Fruit fly (Drosophila melanogaster) whole organism, embryonic: ENCODE data around the gene CG11353.

Experiments used
- Aef1 ChIP-seq: fragments of 200-800 bp; sonication (Bioruptor generic); IDR thresholded peaks from 3 replicates; pipeline ENCODE4 v1.3.6; 2022; ENCODE audit warnings: missing biosample characterization, missing genetic modification characterization
- Antp ChIP-seq: fragments of 200-800 bp; sonication (Bioruptor generic); optimal IDR thresholded peaks from 3 replicates; lab custom pipeline; 2016; ENCODE audit warnings: missing biosample characterization, missing genetic modification characterization
- BEAF-32 ChIP-seq: fragments of 200-800 bp; sonication (Bioruptor generic); optimal IDR thresholded peaks from 3 replicates; lab custom pipeline; 2017; ENCODE audit warnings: missing biosample characterization, missing genetic modification characterization, mild to moderate bottlenecking, moderate library complexity, missing genetic modification reagents
- CG10565 ChIP-seq: fragments of 200-800 bp; sonication (Bioruptor generic); optimal IDR thresholded peaks from 3 replicates; lab custom pipeline; 2016; ENCODE audit warnings: missing biosample characterization, mild to moderate bottlenecking, missing genetic modification characterization
- CG12769 ChIP-seq: fragments of 200-800 bp; sonication (Bioruptor generic); optimal IDR thresholded peaks from 2 replicates; lab custom pipeline; 2019; ENCODE audit warnings: missing biosample characterization, mild to moderate bottlenecking, missing genetic modification characterization, moderate library complexity
- CG15696 ChIP-seq: fragments of 200-800 bp; sonication (Bioruptor generic); optimal IDR thresholded peaks from 2 replicates; lab custom pipeline; 2019; ENCODE audit warnings: missing biosample characterization, mild to moderate bottlenecking, missing genetic modification characterization, moderate library complexity
- CG1603 ChIP-seq: fragments of 200-800 bp; sonication (Bioruptor generic); optimal IDR thresholded peaks from 2 replicates; lab custom pipeline; 2019; ENCODE audit warnings: missing biosample characterization, mild to moderate bottlenecking, missing genetic modification characterization, moderate library complexity
- CG17361 ChIP-seq: fragments of 200-800 bp; sonication (Bioruptor generic); IDR thresholded peaks from 3 replicates; pipeline ENCODE4 v1.3.6; 2022; ENCODE audit warnings: missing biosample characterization, missing genetic modification characterization
- CG2199 ChIP-seq: fragments of 200-800 bp; sonication (Bioruptor generic); IDR thresholded peaks from 3 replicates; pipeline ENCODE4 v1.3.6; 2022; ENCODE audit warnings: missing biosample characterization, missing genetic modification characterization
- CG31441 ChIP-seq: fragments of 200-800 bp; sonication (Bioruptor generic); IDR thresholded peaks from 2 replicates; pipeline ENCODE4 v1.3.6; 2022; ENCODE audit warnings: missing biosample characterization, missing genetic modification characterization
- CG32767 ChIP-seq: fragments of 200-800 bp; sonication (Bioruptor generic); IDR thresholded peaks from 2 replicates; pipeline ENCODE4 v1.3.6; 2022; ENCODE audit warnings: missing biosample characterization, missing genetic modification characterization
- CG3407 ChIP-seq: fragments of 200-800 bp; sonication (Bioruptor generic); optimal IDR thresholded peaks from 2 replicates; lab custom pipeline; 2018; ENCODE audit warnings: missing biosample characterization, mild to moderate bottlenecking, missing genetic modification characterization
- CG6175 ChIP-seq: fragments of 200-800 bp; sonication (Bioruptor generic); IDR thresholded peaks from 3 replicates; pipeline ENCODE4 v1.3.6; 2022; ENCODE audit warnings: missing biosample characterization, missing genetic modification characterization
- CG6272 ChIP-seq: fragments of 200-800 bp; sonication (Bioruptor generic); IDR thresholded peaks from 2 replicates; pipeline ENCODE4 v1.3.6; 2022; ENCODE audit warnings: missing biosample characterization, missing genetic modification characterization
- CG7745 ChIP-seq: fragments of 200-800 bp; sonication (Bioruptor generic); optimal IDR thresholded peaks from 2 replicates; lab custom pipeline; 2018; ENCODE audit warnings: missing biosample characterization, mild to moderate bottlenecking, missing genetic modification characterization, moderate library complexity
- CG9437 ChIP-seq: fragments of 200-800 bp; sonication (Bioruptor generic); optimal IDR thresholded peaks from 2 replicates; lab custom pipeline; 2018; ENCODE audit warnings: missing biosample characterization, mild to moderate bottlenecking, missing genetic modification characterization
- E2f1 ChIP-seq: fragments of 200-800 bp; sonication (Bioruptor generic); IDR thresholded peaks from 2 replicates; pipeline ENCODE4 v1.3.6; 2022; ENCODE audit warnings: missing biosample characterization, missing genetic modification characterization
- HmgZ ChIP-seq: fragments of 200-800 bp; sonication (Bioruptor generic); optimal IDR thresholded peaks from 2 replicates; lab custom pipeline; 2018; ENCODE audit warnings: missing biosample characterization, mild to moderate bottlenecking, missing genetic modification characterization
- Med ChIP-seq: fragments of 200-800 bp; sonication (Bioruptor generic); peaks from one replicate; lab custom pipeline; 2016; ENCODE audit warnings: missing biosample characterization, missing genetic modification characterization, mild to moderate bottlenecking, inconsistent platforms, moderate library complexity
- Pdp1 ChIP-seq, 2 experiments: fragments of 200-800 bp; sonication (Bioruptor generic); optimal IDR thresholded peaks; 3 replicates each; lab custom pipeline; 2016; ENCODE audit warnings: missing biosample characterization in 2 of 2, missing genetic modification characterization in 2 of 2, mild to moderate bottlenecking in 1 of 2, moderate library complexity in 1 of 2
- Scr ChIP-seq: fragments of 200-800 bp; sonication (Bioruptor generic); IDR thresholded peaks from 2 replicates; pipeline ENCODE4 v1.3.6; 2022; ENCODE audit warnings: missing biosample characterization, missing genetic modification characterization; ENCODE audit not compliant: partially characterized antibody
- Stat92E ChIP-seq, 3 experiments: fragments of >200 bp in 2 of 3; fragments of 200-800 bp in 1 of 3; sonication (Bioruptor generic) in 1 of 3; optimal IDR thresholded peaks; 2 replicates each; lab custom pipeline; 2017 to 2019; ENCODE audit warnings: missing biosample characterization in 3 of 3, missing genetic modification characterization in 3 of 3, mild to moderate bottlenecking in 1 of 3, moderate library complexity in 1 of 3
- Trl ChIP-seq, 3 experiments: fragments of >200 bp in 2 of 3; fragments of 200-800 bp in 1 of 3; sonication (Bioruptor generic) in 1 of 3; optimal IDR thresholded peaks; 2 replicates in 1 of 3; 3 replicates in 2 of 3; lab custom pipeline; 2016 to 2017; ENCODE audit warnings: missing biosample characterization in 1 of 3, missing genetic modification characterization in 1 of 3
- YL-1 ChIP-seq: fragments of 200-800 bp; sonication (Bioruptor generic); optimal IDR thresholded peaks from 3 replicates; lab custom pipeline; 2017; ENCODE audit warnings: missing biosample characterization, mild to moderate bottlenecking, missing genetic modification characterization
- cas ChIP-seq: fragments of 200-800 bp; sonication (Bioruptor generic); IDR thresholded peaks from 2 replicates; pipeline ENCODE4 v1.3.6; 2022; ENCODE audit warnings: missing biosample characterization, missing genetic modification characterization
- dati ChIP-seq: fragments of 200-800 bp; sonication (Bioruptor generic); IDR thresholded peaks from 2 replicates; pipeline ENCODE4 v1.3.6; 2022; ENCODE audit warnings: missing biosample characterization, missing genetic modification characterization
- dimm ChIP-seq: fragments of 200-800 bp; sonication (Bioruptor generic); IDR thresholded peaks from 2 replicates; pipeline ENCODE4 v1.3.6; 2022; ENCODE audit warnings: missing biosample characterization, missing genetic modification characterization
- h ChIP-seq: fragments of >200 bp; optimal IDR thresholded peaks from 2 replicates; lab custom pipeline; 2017
- jing ChIP-seq: fragments of 200-800 bp; sonication (Bioruptor generic); optimal IDR thresholded peaks from 2 replicates; lab custom pipeline; 2018; ENCODE audit warnings: missing biosample characterization, mild to moderate bottlenecking, missing genetic modification characterization
- lab ChIP-seq: fragments of 200-800 bp; sonication (Bioruptor generic); optimal IDR thresholded peaks from 3 replicates; lab custom pipeline; 2017; ENCODE audit warnings: missing biosample characterization, missing genetic modification characterization, mild to moderate bottlenecking, moderate library complexity, missing genetic modification reagents
- lbe ChIP-seq: fragments of 200-800 bp; sonication (Bioruptor generic); optimal IDR thresholded peaks from 2 replicates; lab custom pipeline; 2016; ENCODE audit warnings: missing biosample characterization, mild to moderate bottlenecking, missing genetic modification characterization
- nerfin-1 ChIP-seq: fragments of 200-800 bp; sonication (Bioruptor generic); optimal IDR thresholded peaks from 3 replicates; lab custom pipeline; 2019; ENCODE audit warnings: missing biosample characterization, mild to moderate bottlenecking, missing genetic modification characterization, moderate library complexity
- nerfin-2 ChIP-seq: fragments of 200-800 bp; sonication (Bioruptor generic); IDR thresholded peaks from 2 replicates; pipeline ENCODE4 v1.3.6; 2022; ENCODE audit warnings: missing biosample characterization, missing genetic modification characterization; ENCODE audit not compliant: partially characterized antibody
- nom ChIP-seq: fragments of 200-800 bp; sonication (Bioruptor generic); optimal IDR thresholded peaks from 2 replicates; lab custom pipeline; 2017; ENCODE audit warnings: missing biosample characterization, missing genetic modification characterization, mild to moderate bottlenecking, moderate library complexity, missing genetic modification reagents
- otp ChIP-seq: fragments of 200-800 bp; sonication (Bioruptor generic); IDR thresholded peaks from 3 replicates; pipeline ENCODE4, ENCODE4 v1.3.6; 2022; ENCODE audit warnings: missing biosample characterization, missing genetic modification characterization
- pros ChIP-seq: fragments of 200-800 bp; sonication (Bioruptor generic); optimal IDR thresholded peaks from 3 replicates; lab custom pipeline; 2019; ENCODE audit warnings: missing biosample characterization, mild to moderate bottlenecking, missing genetic modification characterization, moderate library complexity
- sd ChIP-seq: fragments of 200-800 bp; sonication (Bioruptor generic); optimal IDR thresholded peaks from 3 replicates; lab custom pipeline; 2018; ENCODE audit warnings: missing biosample characterization, mild to moderate bottlenecking, missing genetic modification characterization, moderate library complexity
- sens ChIP-seq: fragments of 200-800 bp; sonication (Bioruptor generic); peaks from one replicate; lab custom pipeline; 2016; ENCODE audit warnings: missing biosample characterization, missing genetic modification characterization
- slp2 ChIP-seq: fragments of 200-800 bp; sonication (Bioruptor generic); optimal IDR thresholded peaks from 2 replicates; lab custom pipeline; 2016; ENCODE audit warnings: missing biosample characterization, missing genetic modification characterization
- tgo ChIP-seq: fragments of 200-800 bp; sonication (Bioruptor generic); IDR thresholded peaks from 3 replicates; pipeline ENCODE4 v1.3.6; 2022; ENCODE audit warnings: missing biosample characterization, missing genetic modification characterization
- unc-4 ChIP-seq: fragments of 200-800 bp; sonication (Bioruptor generic); IDR thresholded peaks from 2 replicates; pipeline ENCODE4 v1.3.6; 2022; ENCODE audit warnings: missing biosample characterization, missing genetic modification characterization; ENCODE audit not compliant: partially characterized antibody

Gene CG11353

dm6 chr3L:4543807-4544197 is 10.8 kb downstream of the CG11353 start (continued):
- TF ChIP-seq Trl (optimal IDR thresholded peaks at IDR 0.05; lab: Kevin White, UChicago) = no peak
- TF ChIP-seq Trl (GFP tag; optimal IDR thresholded peaks at IDR 0.05; lab: Kevin White, UChicago) = no peak
- TF ChIP-seq otp (GFP tag; lab: Robert Waterston, UW) = 0 out of 3 replicates have a peak, but pooled peaks have one; percentile 39
- no peak for TF ChIP-seq unc-4 (GFP tag; lab: Robert Waterston, UW)
- no peak for TF ChIP-seq nerfin-2 (GFP tag; lab: Robert Waterston, UW)
- no peak for TF ChIP-seq CG1603 (tag; lab: Kevin White, UChicago)
- no peak for TF ChIP-seq h (lab: Kevin White, UChicago)
- no peak for TF ChIP-seq CG6175 (GFP tag; lab: Robert Waterston, UW)
- no peak for TF ChIP-seq slp2
- TF ChIP-seq CG15696 = no peak
- no peak for TF ChIP-seq CG17361 (GFP tag; lab: Robert Waterston, UW)
- TF ChIP-seq BEAF-32 (GFP tag; lab: Kevin White, UChicago) = no peak
- TF ChIP-seq tgo (GFP tag; lab: Robert Waterston, UW) = no peak
- no peak for TF ChIP-seq pros (GFP tag; lab: Kevin White, UChicago)
- TF ChIP-seq jing = no peak
- no peak for TF ChIP-seq CG6272 (GFP tag; lab: Robert Waterston, UW)
- peak; percentile 21 for TF ChIP-seq lab (GFP tag; lab: Kevin White, UChicago)
- TF ChIP-seq lbe (GFP tag; lab: Kevin White, UChicago) = no peak
- TF ChIP-seq CG12769 = peak; percentile 16
- no peak for TF ChIP-seq CG7745
- no peak for TF ChIP-seq Antp
- no peak for TF ChIP-seq CG10565 (GFP tag; lab: Kevin White, UChicago)
- TF ChIP-seq CG32767 (GFP tag; lab: Robert Waterston, UW) = no peak
- no peak for TF ChIP-seq CG3407 (GFP tag; lab: Kevin White, UChicago)
- TF ChIP-seq Pdp1 (GFP tag; optimal IDR thresholded peaks at IDR 0.05; lab: Kevin White, UChicago) = peak in 1 of 2 experiments; percentile 69
- no peak for TF ChIP-seq CG31441 (GFP tag; lab: Robert Waterston, UW)
- TF ChIP-seq Aef1 (GFP tag; lab: Robert Waterston, UW) = no peak
- TF ChIP-seq HmgZ (tag; lab: Kevin White, UChicago) = peak; percentile 34
- TF ChIP-seq Scr = no peak
- no peak for TF ChIP-seq E2f1 (GFP tag; lab: Robert Waterston, UW)

dm6 chr3L:4544633-4545032 is 11.7 kb downstream of the CG11353 start:
- TF ChIP-seq dimm (GFP tag; lab: Robert Waterston, UW) = no peak
- TF ChIP-seq sd = peak; percentile 68
- TF ChIP-seq CG2199 (GFP tag; lab: Robert Waterston, UW) = peak; percentile 91; the same call in 2 of the 3 replicates
- TF ChIP-seq sens = peak; percentile 4

dm6 chr3L:4545138-4545537 is 12.2 kb downstream of the CG11353 start:
- no peak for TF ChIP-seq cas (GFP tag; lab: Robert Waterston, UW)
- TF ChIP-seq CG9437 (GFP tag; lab: Kevin White, UChicago) = no peak
- TF ChIP-seq dati (GFP tag; lab: Robert Waterston, UW) = no peak
- TF ChIP-seq Stat92E (GFP tag; optimal IDR thresholded peaks at IDR 0.05; lab: Kevin White, UChicago) = no peak
- peak; percentile 34 for TF ChIP-seq Med
- TF ChIP-seq nom (GFP tag; lab: Kevin White, UChicago) = peak; percentile 72
- no peak for TF ChIP-seq YL-1 (GFP tag; lab: Kevin White, UChicago)
- peak; percentile 17 for TF ChIP-seq nerfin-1 (tag; lab: Kevin White, UChicago)
